Fruit fly (Drosophila melanogaster) whole organism, embryonic: Measurements from ENCODE around the gene wuho.

Source experiments
- ATbp ChIP-seq: fragments of 200-800 bp; sonication (Bioruptor generic); optimal IDR thresholded peaks from 2 replicates; lab custom pipeline; 2017; ENCODE audit warnings: missing biosample characterization, mild to moderate bottlenecking, missing genetic modification characterization, missing genetic modification reagents
- Asciz ChIP-seq: fragments of 200-800 bp; sonication (Bioruptor generic); optimal IDR thresholded peaks from 2 replicates; lab custom pipeline; 2017; ENCODE audit warnings: missing biosample characterization, mild to moderate bottlenecking, missing genetic modification characterization, missing genetic modification reagents
- CG10654 ChIP-seq: fragments of 200-800 bp; sonication (Bioruptor generic); optimal IDR thresholded peaks from 2 replicates; lab custom pipeline; 2016; ENCODE audit warnings: missing biosample characterization, missing genetic modification characterization
- CG11456 ChIP-seq: fragments of 200-800 bp; sonication (Bioruptor generic); IDR thresholded peaks from 3 replicates; pipeline ENCODE4 v1.3.6; 2022; ENCODE audit warnings: missing biosample characterization, missing genetic modification characterization
- CG1233 ChIP-seq: fragments of 200-800 bp; sonication (Bioruptor generic); optimal IDR thresholded peaks from 4 replicates; lab custom pipeline; 2018; ENCODE audit warnings: missing biosample characterization, mild to moderate bottlenecking, missing genetic modification characterization
- CG12659 ChIP-seq: fragments of 200-800 bp; sonication (Bioruptor generic); optimal IDR thresholded peaks from 3 replicates; lab custom pipeline; 2017; ENCODE audit warnings: mild to moderate bottlenecking, missing biosample characterization, missing genetic modification reagents, missing genetic modification characterization
- CG14710 ChIP-seq: fragments of 200-800 bp; sonication (Bioruptor generic); optimal IDR thresholded peaks from 3 replicates; lab custom pipeline; 2019; ENCODE audit warnings: missing biosample characterization, mild to moderate bottlenecking, missing genetic modification characterization, moderate library complexity
- CG15696 ChIP-seq: fragments of 200-800 bp; sonication (Bioruptor generic); optimal IDR thresholded peaks from 2 replicates; lab custom pipeline; 2019; ENCODE audit warnings: missing biosample characterization, mild to moderate bottlenecking, missing genetic modification characterization, moderate library complexity
- CG18599 ChIP-seq: fragments of 200-800 bp; sonication (Bioruptor generic); optimal IDR thresholded peaks from 3 replicates; lab custom pipeline; 2017; ENCODE audit warnings: missing biosample characterization, missing genetic modification characterization, mild to moderate bottlenecking, moderate library complexity, missing genetic modification reagents
- CG2712 ChIP-seq: fragments of 200-800 bp; optimal IDR thresholded peaks from 3 replicates; lab custom pipeline; 2019; ENCODE audit warnings: missing biosample characterization, mild to moderate bottlenecking, missing genetic modification characterization, moderate library complexity
- CG3838 ChIP-seq: fragments of 200-800 bp; sonication (Bioruptor generic); optimal IDR thresholded peaks from 3 replicates; lab custom pipeline; 2016; ENCODE audit warnings: missing biosample characterization, missing genetic modification characterization
- CG3995 ChIP-seq: fragments of 200-800 bp; sonication (Bioruptor generic); optimal IDR thresholded peaks from 3 replicates; lab custom pipeline; 2016; ENCODE audit warnings: missing biosample characterization, missing genetic modification characterization
- CG4730 ChIP-seq: fragments of 200-800 bp; sonication (Bioruptor generic); IDR thresholded peaks from 2 replicates; pipeline ENCODE4 v1.3.6; 2022; ENCODE audit warnings: missing biosample characterization, missing genetic modification characterization
- CG4820 ChIP-seq: fragments of 200-800 bp; sonication (Bioruptor generic); optimal IDR thresholded peaks from 3 replicates; lab custom pipeline; 2016; ENCODE audit warnings: missing biosample characterization, missing genetic modification characterization
- CG6654 ChIP-seq: fragments of 200-800 bp; sonication (Bioruptor generic); optimal IDR thresholded peaks from 2 replicates; lab custom pipeline; 2017; ENCODE audit warnings: missing biosample characterization, mild to moderate bottlenecking, missing genetic modification characterization
- CG8089 ChIP-seq: fragments of 200-800 bp; sonication (Bioruptor generic); optimal IDR thresholded peaks from 3 replicates; lab custom pipeline; 2016; ENCODE audit warnings: missing biosample characterization, missing genetic modification characterization
- CG8290 ChIP-seq, 3 experiments: fragments of 200-800 bp; sonication (Bioruptor generic); optimal IDR thresholded peaks; 2 replicates each; lab custom pipeline; 2016 to 2019; ENCODE audit warnings: missing biosample characterization in 3 of 3, missing genetic modification characterization in 3 of 3, mild to moderate bottlenecking in 2 of 3, moderate library complexity in 1 of 3
- CG9817 ChIP-seq: fragments of 200-800 bp; sonication (Bioruptor generic); optimal IDR thresholded peaks from 2 replicates; lab custom pipeline; 2018; ENCODE audit warnings: missing biosample characterization, mild to moderate bottlenecking, missing genetic modification characterization, moderate library complexity
- CG9932 ChIP-seq: fragments of 200-800 bp; sonication (Bioruptor generic); IDR thresholded peaks from 2 replicates; pipeline ENCODE4 v1.3.6; 2022; ENCODE audit warnings: missing biosample characterization, missing genetic modification characterization
- Dp ChIP-seq: fragments of 200-800 bp; sonication (Bioruptor generic); optimal IDR thresholded peaks from 2 replicates; lab custom pipeline; 2018; ENCODE audit warnings: missing biosample characterization, mild to moderate bottlenecking, missing genetic modification characterization, moderate library complexity
- E2f1 ChIP-seq: fragments of 200-800 bp; sonication (Bioruptor generic); IDR thresholded peaks from 2 replicates; pipeline ENCODE4 v1.3.6; 2022; ENCODE audit warnings: missing biosample characterization, missing genetic modification characterization
- Fer2 ChIP-seq: fragments of 200-800 bp; sonication (Bioruptor generic); optimal IDR thresholded peaks from 2 replicates; lab custom pipeline; 2018; ENCODE audit warnings: missing biosample characterization, mild to moderate bottlenecking, missing genetic modification characterization, moderate library complexity
- H2.0 ChIP-seq: fragments of 200-800 bp; sonication (Bioruptor generic); IDR thresholded peaks from 2 replicates; pipeline ENCODE4 v1.3.6; 2022; ENCODE audit warnings: missing biosample characterization, missing genetic modification characterization
- HHEX ChIP-seq: fragments of 200-800 bp; sonication (Bioruptor generic); optimal IDR thresholded peaks from 3 replicates; lab custom pipeline; 2017; ENCODE audit warnings: missing biosample characterization, mild to moderate bottlenecking, missing genetic modification characterization, missing genetic modification reagents
- Lhr ChIP-seq: fragments of 200-800 bp; sonication (Bioruptor generic); optimal IDR thresholded peaks from 3 replicates; lab custom pipeline; 2017; ENCODE audit warnings: mild to moderate bottlenecking, missing biosample characterization, missing genetic modification reagents, missing genetic modification characterization
- Lpt ChIP-seq: fragments of >200 bp; optimal IDR thresholded peaks from 2 replicates; lab custom pipeline; 2018; ENCODE audit warnings: missing biosample characterization, missing genetic modification characterization
- MESR4 ChIP-seq: fragments of 200-800 bp; sonication (Bioruptor generic); optimal IDR thresholded peaks from 2 replicates; lab custom pipeline; 2018; ENCODE audit warnings: missing biosample characterization, mild to moderate bottlenecking, missing genetic modification characterization, moderate library complexity
- MTF-1 ChIP-seq: fragments of 200-800 bp; sonication (Bioruptor generic); optimal IDR thresholded peaks from 2 replicates; lab custom pipeline; 2018; ENCODE audit warnings: missing biosample characterization, mild to moderate bottlenecking, missing genetic modification characterization, borderline replicate concordance
- Nf-YB ChIP-seq: fragments of 200-800 bp; sonication (Bioruptor generic); optimal IDR thresholded peaks from 3 replicates; lab custom pipeline; 2019; ENCODE audit warnings: missing biosample characterization, mild to moderate bottlenecking, missing genetic modification characterization, moderate library complexity
- Oli ChIP-seq: fragments of 200-800 bp; sonication (Bioruptor generic); optimal IDR thresholded peaks from 2 replicates; lab custom pipeline; 2018; ENCODE audit warnings: missing biosample characterization, mild to moderate bottlenecking, missing genetic modification characterization, moderate library complexity
- Optix ChIP-seq: fragments of 200-800 bp; sonication (Bioruptor generic); IDR thresholded peaks from 3 replicates; pipeline ENCODE4 v1.3.6; 2022; ENCODE audit warnings: missing biosample characterization, missing genetic modification characterization
- Ssrp ChIP-seq: fragments of 200-800 bp; sonication (Bioruptor generic); optimal IDR thresholded peaks from 2 replicates; lab custom pipeline; 2018; ENCODE audit warnings: missing biosample characterization, mild to moderate bottlenecking, missing genetic modification characterization, moderate library complexity
- Trl ChIP-seq, 3 experiments: fragments of >200 bp in 2 of 3; fragments of 200-800 bp in 1 of 3; sonication (Bioruptor generic) in 1 of 3; optimal IDR thresholded peaks; 2 replicates in 1 of 3; 3 replicates in 2 of 3; lab custom pipeline; 2016 to 2017; ENCODE audit warnings: missing biosample characterization in 1 of 3, missing genetic modification characterization in 1 of 3
- Usf ChIP-seq: fragments of 200-800 bp; sonication (Bioruptor generic); optimal IDR thresholded peaks from 2 replicates; lab custom pipeline; 2017; ENCODE audit warnings: missing genotype, missing biosample characterization, missing genetic modification characterization
- Xrp1 ChIP-seq: fragments of 200-800 bp; sonication (Bioruptor generic); IDR thresholded peaks from 2 replicates; pipeline ENCODE4 v1.3.6; 2022; ENCODE audit warnings: missing biosample characterization, missing genetic modification characterization
- bowl ChIP-seq: fragments of 200-800 bp; sonication (Bioruptor generic); IDR thresholded peaks from 2 replicates; pipeline ENCODE4 v1.3.6; 2022; ENCODE audit warnings: missing biosample characterization, missing genetic modification characterization
- dysf ChIP-seq: fragments of 200-800 bp; sonication (Bioruptor generic); IDR thresholded peaks from 3 replicates; pipeline ENCODE4 v1.3.6; 2022; ENCODE audit warnings: missing biosample characterization, missing genetic modification characterization
- fd102C ChIP-seq: fragments of 200-800 bp; sonication (Bioruptor generic); optimal IDR thresholded peaks from 2 replicates; lab custom pipeline; 2018; ENCODE audit warnings: missing biosample characterization, mild to moderate bottlenecking, missing genetic modification characterization, moderate library complexity
- fd96Cb ChIP-seq: fragments of 200-800 bp; sonication (Bioruptor generic); optimal IDR thresholded peaks from 2 replicates; lab custom pipeline; 2018; ENCODE audit warnings: missing biosample characterization, mild to moderate bottlenecking, missing genetic modification characterization, moderate library complexity
- lilli ChIP-seq: fragments of 200-800 bp; sonication (Bioruptor generic); optimal IDR thresholded peaks from 3 replicates; lab custom pipeline; 2016; ENCODE audit warnings: missing biosample characterization, missing genetic modification characterization
- mld ChIP-seq: fragments of 200-800 bp; sonication (Bioruptor generic); IDR thresholded peaks from 3 replicates; pipeline ENCODE4 v1.3.6; 2022; ENCODE audit warnings: missing biosample characterization, missing genetic modification characterization; ENCODE audit not compliant: partially characterized antibody
- nau ChIP-seq: fragments of 200-800 bp; sonication (Bioruptor generic); optimal IDR thresholded peaks from 3 replicates; lab custom pipeline; 2017; ENCODE audit warnings: missing biosample characterization, mild to moderate bottlenecking, missing genetic modification characterization, missing genetic modification reagents
- run ChIP-seq: fragments of 200-800 bp; sonication (Bioruptor generic); optimal IDR thresholded peaks from 3 replicates; lab custom pipeline; 2018; ENCODE audit warnings: missing biosample characterization, mild to moderate bottlenecking, missing genetic modification characterization
- scrt ChIP-seq: fragments of 200-800 bp; sonication (Bioruptor generic); optimal IDR thresholded peaks from 2 replicates; lab custom pipeline; 2018; ENCODE audit warnings: missing biosample characterization, mild to moderate bottlenecking, missing genetic modification characterization, moderate library complexity
- sd ChIP-seq: fragments of 200-800 bp; sonication (Bioruptor generic); optimal IDR thresholded peaks from 3 replicates; lab custom pipeline; 2018; ENCODE audit warnings: missing biosample characterization, mild to moderate bottlenecking, missing genetic modification characterization, moderate library complexity
- seq ChIP-seq: fragments of 200-800 bp; sonication (Bioruptor generic); IDR thresholded peaks from 2 replicates; pipeline ENCODE4 v1.3.6; 2022; ENCODE audit warnings: missing biosample characterization, missing genetic modification characterization
- sima ChIP-seq: fragments of 200-800 bp; sonication (Bioruptor generic); optimal IDR thresholded peaks from 2 replicates; lab custom pipeline; 2016; ENCODE audit warnings: missing biosample characterization, missing genetic modification characterization
- sug ChIP-seq: fragments of 200-800 bp; optimal IDR thresholded peaks from 2 replicates; lab custom pipeline; 2019; ENCODE audit warnings: missing biosample characterization, mild to moderate bottlenecking, missing genetic modification characterization, moderate library complexity
- unpg ChIP-seq: fragments of 200-800 bp; sonication (Bioruptor generic); optimal IDR thresholded peaks from 3 replicates; lab custom pipeline; 2018; ENCODE audit warnings: missing biosample characterization, mild to moderate bottlenecking, missing genetic modification characterization, moderate library complexity

wuho gene

dm6 chrX:6265456-6265877 lies 22.4 kb upstream of the wuho start (continued):
- TF ChIP-seq E2f1 (GFP tag; lab: Robert Waterston, UW) (peak; percentile 93), CG4820 (GFP tag; lab: Kevin White, UChicago) (peak; percentile 96), scrt (peak; percentile 85), ATbp (GFP tag; lab: Kevin White, UChicago) (peak; percentile 96), CG15696 (tag; lab: Kevin White, UChicago) (peak; percentile 81), MESR4 (peak; percentile 26), HHEX (GFP tag; lab: Kevin White, UChicago) (peak; percentile 95), sd (tag; lab: Kevin White, UChicago) (peak; percentile 87), CG8089 (GFP tag; lab: Kevin White, UChicago) (peak; percentile 95), CG3995 (GFP tag; lab: Kevin White, UChicago) (peak; percentile 54), Lpt (GFP tag; lab: Kevin White, UChicago) (no peak), CG18599 (peak; percentile 94), Optix (peak; percentile 96), Ssrp (tag; lab: Kevin White, UChicago) (peak; percentile 97), nau (GFP tag; lab: Kevin White, UChicago) (peak; percentile 97), dysf (GFP tag; lab: Robert Waterston, UW) (peak; percentile 96), unpg (GFP tag; lab: Kevin White, UChicago) (peak; percentile 96), CG14710 (tag; lab: Kevin White, UChicago) (peak; percentile 91), CG9932 (GFP tag; lab: Robert Waterston, UW) (peak; percentile 81), sug (peak; percentile 86), fd102C (GFP tag; lab: Kevin White, UChicago) (peak; percentile 6), CG4730 (GFP tag; lab: Robert Waterston, UW) (peak; percentile 92), MTF-1 (peak; percentile 85), Nf-YB (GFP tag; lab: Kevin White, UChicago) (peak; percentile 85), Trl (optimal IDR thresholded peaks at IDR 0.05; lab: Kevin White, UChicago) (no peak), Trl (GFP tag; optimal IDR thresholded peaks at IDR 0.05; lab: Kevin White, UChicago) (peak; percentile 96), CG3838 (GFP tag; lab: Kevin White, UChicago) (peak; percentile 86), H2.0 (GFP tag; lab: Robert Waterston, UW) (peak; percentile 88), Asciz (GFP tag; lab: Kevin White, UChicago) (peak; percentile 97), CG10654 (GFP tag; lab: Kevin White, UChicago) (peak; percentile 94), mld (GFP tag; lab: Robert Waterston, UW) (no peak), Dp (GFP tag; lab: Kevin White, UChicago) (peak; percentile 4), CG9817 (tag; lab: Kevin White, UChicago) (peak; percentile 91), Fer2 (tag; lab: Kevin White, UChicago) (peak; percentile 84), Usf (GFP tag; lab: Kevin White, UChicago) (peak; percentile 83), seq (GFP tag; lab: Robert Waterston, UW) (peak; percentile 97), CG12659 (peak; percentile 97), lilli (peak; percentile 96), fd96Cb (tag; lab: Kevin White, UChicago) (peak; percentile 97), CG2712 (peak; percentile 96), bowl (peak; percentile 89), sima (GFP tag; lab: Kevin White, UChicago) (peak; percentile 81), CG8290 (GFP tag; optimal IDR thresholded peaks at IDR 0.05; lab: Kevin White, UChicago) (peak; percentile 88), CG8290 (tag; optimal IDR thresholded peaks at IDR 0.05; lab: Kevin White, UChicago) (peak; percentile 49 to 84), CG6654 (GFP tag; lab: Kevin White, UChicago) (peak; percentile 86), run (tag; lab: Kevin White, UChicago) (peak; percentile 95), Oli (tag; lab: Kevin White, UChicago) (peak; percentile 99), CG11456 (peak; percentile 88), Lhr (GFP tag; lab: Kevin White, UChicago) (peak; percentile 91), Xrp1 (GFP tag; lab: Robert Waterston, UW) (peak; percentile 96), CG1233 (GFP tag; lab: Kevin White, UChicago) (peak; percentile 91)
